Fruit fly (Drosophila melanogaster): Measurements from ENCODE around the gene CG7156.
A peak's percentile ranks its signal among the peaks of the same experiment; 100 is the strongest.

DNA sequence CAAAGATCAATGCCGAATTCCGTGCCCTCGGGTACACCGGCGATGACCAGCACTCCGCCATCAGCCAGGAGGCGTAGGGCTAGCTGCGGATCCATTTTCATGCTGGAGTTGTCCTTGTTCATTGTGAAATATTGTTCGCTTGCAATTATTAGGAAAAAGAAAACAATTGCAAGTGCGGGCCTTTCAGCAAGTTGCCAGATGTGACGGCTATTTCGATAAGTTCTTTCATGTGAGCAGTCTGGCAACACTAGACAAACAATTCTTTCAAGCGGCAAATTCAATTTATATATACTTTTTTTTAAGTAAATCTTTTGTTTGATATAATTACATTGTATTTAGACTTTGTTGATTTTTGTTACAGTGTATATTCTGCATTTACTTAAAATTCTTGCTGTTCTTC is 10.6 kb upstream of the CG7156 start, which contains the start of gene CG12320:
- no peak for TF ChIP-seq CG8478 (optimal IDR thresholded peaks at IDR 0.05)
- TF ChIP-seq CTCF (optimal IDR thresholded peaks at IDR 0.05): peak in 1 of 2 experiments; percentile 8
